Fruit fly (Drosophila melanogaster): ENCODE data around the gene CG7992.

Gene CG7992

dm6 chrX:19250151-19250550 lies 3.1 kb upstream of the CG7992 start:
- TF ChIP-seq CG17612 (GFP tag; IDR thresholded peaks at IDR 0.05) = peak; percentile 53; the same call in 1 of the 2 replicates
- TF ChIP-seq unpg (GFP tag; optimal IDR thresholded peaks at IDR 0.05) = no peak
- TF ChIP-seq CG8290 (GFP tag; optimal IDR thresholded peaks at IDR 0.05) = peak; percentile 81
- peak in 1 of 2 experiments; percentile 47 for TF ChIP-seq CG8290 (tag; optimal IDR thresholded peaks at IDR 0.05)
- TF ChIP-seq CG2712 (tag; optimal IDR thresholded peaks at IDR 0.05) = no peak

dm6 chrX:19249339-19249738 lies 2.3 kb upstream of the CG7992 start:
- TF ChIP-seq CkIIα-i1 (GFP tag; IDR thresholded peaks at IDR 0.05) (no peak), CG18011 (GFP tag; optimal IDR thresholded peaks at IDR 0.05) (no peak), CHES-1-like (GFP tag; optimal IDR thresholded peaks at IDR 0.05) (no peak), org-1 (GFP tag; optimal IDR thresholded peaks at IDR 0.05) (no peak), C15 (GFP tag; IDR thresholded peaks at IDR 0.05) (no peak), CG1024 (GFP tag; IDR thresholded peaks at IDR 0.05) (no peak), CG12391 (tag; optimal IDR thresholded peaks at IDR 0.05) (no peak), CG1603 (tag; optimal IDR thresholded peaks at IDR 0.05) (no peak), ems (GFP tag; optimal IDR thresholded peaks at IDR 0.05) (no peak), tin (GFP tag; optimal IDR thresholded peaks at IDR 0.05) (no peak), CG8290 (GFP tag; optimal IDR thresholded peaks at IDR 0.05) (peak; percentile 70), CG8290 (tag; optimal IDR thresholded peaks at IDR 0.05) (peak in 1 of 2 experiments; percentile 84), CG11695 (GFP tag; IDR thresholded peaks at IDR 0.05) (no peak), tgo (GFP tag; IDR thresholded peaks at IDR 0.05) (no peak), crol (GFP tag; IDR thresholded peaks at IDR 0.05) (no peak), CG17612 (GFP tag; IDR thresholded peaks at IDR 0.05) (peak; percentile 98), Hr78 (GFP tag; optimal IDR thresholded peaks at IDR 0.05) (peak in 1 of 2 experiments; percentile 67)

- TF ChIP-seq CG6854 (GFP tag; optimal IDR thresholded peaks at IDR 0.05) (peak; percentile 12), Hmr (GFP tag; optimal IDR thresholded peaks at IDR 0.05) (no peak), sens (GFP tag) (peak; percentile 69), Usf (GFP tag; optimal IDR thresholded peaks at IDR 0.05) (no peak), HmgZ (tag; optimal IDR thresholded peaks at IDR 0.05) (peak; percentile 12), Sry-β (GFP tag; optimal IDR thresholded peaks at IDR 0.05) (no peak), B-H2 (GFP tag; optimal IDR thresholded peaks at IDR 0.05) (no peak), Atf3 (GFP tag; optimal IDR thresholded peaks at IDR 0.05) (no peak), CG17829 (tag; optimal IDR thresholded peaks at IDR 0.05) (peak; percentile 22), Mes4 (GFP tag; optimal IDR thresholded peaks at IDR 0.05) (no peak), CG2120 (GFP tag; optimal IDR thresholded peaks at IDR 0.05) (peak; percentile 32), Hr3 (GFP tag; optimal IDR thresholded peaks at IDR 0.05) (no peak), row (GFP tag; IDR thresholded peaks at IDR 0.05) (0 out of 3 replicates have a peak, but pooled peaks have one; percentile 24), CG5953 (GFP tag; IDR thresholded peaks at IDR 0.05) (no peak), fru (optimal IDR thresholded peaks at IDR 0.05) (no peak), CG12391 (tag; optimal IDR thresholded peaks at IDR 0.05) (no peak), CG7271 (tag; optimal IDR thresholded peaks at IDR 0.05) (no peak), Hsf (GFP tag; optimal IDR thresholded peaks at IDR 0.05) (no peak), Deaf1 (tag; optimal IDR thresholded peaks at IDR 0.05) (peak; percentile 48), Meics (GFP tag; optimal IDR thresholded peaks at IDR 0.05) (peak; percentile 50), D (optimal IDR thresholded peaks at IDR 0.05) (no peak), D (GFP tag; optimal IDR thresholded peaks at IDR 0.05) (no peak), pzg (GFP tag; optimal IDR thresholded peaks at IDR 0.05) (no peak), CG16779 (GFP tag; IDR thresholded peaks at IDR 0.05) (0 out of 2 replicates have a peak, but pooled peaks have one; percentile 54), Bgb (GFP tag; IDR thresholded peaks at IDR 0.05; ENCODE audit: partially characterized antibody) (no peak), kah (GFP tag; optimal IDR thresholded peaks at IDR 0.05) (no peak), oc (tag; optimal IDR thresholded peaks at IDR 0.05) (no peak), NfI (GFP tag; optimal IDR thresholded peaks at IDR 0.05) (no peak), bbx (GFP tag; IDR thresholded peaks at IDR 0.05; ENCODE audit: partially characterized antibody) (no peak), crc (GFP tag; optimal IDR thresholded peaks at IDR 0.05) (no peak)
These were observed 1.6 kb upstream of the CG7992 start, which contains the start of gene Hs3st-B for dm6 chrX:19248426-19249217. TSS of gene Hs3st-B (plus strand) at chrX:19248639.
